Fruit fly (Drosophila melanogaster) whole organism, embryonic: ENCODE results near the gene CG42495.

Experiments used
- Ada2b ChIP-seq: fragments of 200-800 bp; sonication (Bioruptor generic); IDR thresholded peaks from 2 replicates; pipeline ENCODE4 v1.3.6; 2022; ENCODE audit warnings: missing biosample characterization, missing genetic modification characterization
- Antp ChIP-seq: fragments of 200-800 bp; sonication (Bioruptor generic); optimal IDR thresholded peaks from 3 replicates; lab custom pipeline; 2016; ENCODE audit warnings: missing biosample characterization, missing genetic modification characterization
- BtbVII ChIP-seq: fragments of 200-800 bp; sonication (Bioruptor generic); optimal IDR thresholded peaks from 3 replicates; lab custom pipeline; 2017; ENCODE audit warnings: missing biosample characterization, mild to moderate bottlenecking, missing genetic modification characterization
- CG10209 ChIP-seq: fragments of 200-800 bp; sonication (Bioruptor generic); optimal IDR thresholded peaks from 3 replicates; lab custom pipeline; 2017; ENCODE audit warnings: missing biosample characterization, mild to moderate bottlenecking, missing genetic modification characterization, missing genetic modification reagents
- CG1024 ChIP-seq: fragments of 200-800 bp; sonication (Bioruptor generic); IDR thresholded peaks from 2 replicates; pipeline ENCODE4 v1.3.6; 2022; ENCODE audit warnings: missing biosample characterization, missing genetic modification characterization
- CG10462 ChIP-seq: fragments of 200-800 bp; sonication (Bioruptor generic); optimal IDR thresholded peaks from 2 replicates; lab custom pipeline; 2016; ENCODE audit warnings: missing biosample characterization, missing genetic modification characterization
- CG10543 ChIP-seq: fragments of 200-800 bp; sonication (Bioruptor generic); optimal IDR thresholded peaks from 3 replicates; lab custom pipeline; 2017; ENCODE audit warnings: missing biosample characterization, mild to moderate bottlenecking, missing genetic modification characterization, moderate library complexity
- CG10654 ChIP-seq: fragments of 200-800 bp; sonication (Bioruptor generic); optimal IDR thresholded peaks from 2 replicates; lab custom pipeline; 2016; ENCODE audit warnings: missing biosample characterization, missing genetic modification characterization
- CG11504 ChIP-seq: fragments of 200-800 bp; sonication (Bioruptor generic); optimal IDR thresholded peaks from 3 replicates; lab custom pipeline; 2019; ENCODE audit warnings: missing biosample characterization, mild to moderate bottlenecking, missing genetic modification characterization, moderate library complexity
- CG11723 ChIP-seq: fragments of 200-800 bp; sonication (Bioruptor generic); optimal IDR thresholded peaks from 2 replicates; lab custom pipeline; 2017; ENCODE audit warnings: missing biosample characterization, mild to moderate bottlenecking, missing genetic modification characterization
- CG12299 ChIP-seq: fragments of 200-800 bp; sonication (Bioruptor generic); optimal IDR thresholded peaks from 2 replicates; lab custom pipeline; 2018; ENCODE audit warnings: missing biosample characterization, mild to moderate bottlenecking, missing genetic modification characterization
- CG1233 ChIP-seq: fragments of 200-800 bp; sonication (Bioruptor generic); optimal IDR thresholded peaks from 4 replicates; lab custom pipeline; 2018; ENCODE audit warnings: missing biosample characterization, mild to moderate bottlenecking, missing genetic modification characterization
- CG13287 ChIP-seq: fragments of 200-800 bp; sonication (Bioruptor generic); IDR thresholded peaks from 2 replicates; pipeline ENCODE4 v1.3.6; 2022; ENCODE audit warnings: missing biosample characterization, missing genetic modification characterization; ENCODE audit not compliant: partially characterized antibody
- CG15073 ChIP-seq: fragments of 200-800 bp; sonication (Bioruptor generic); optimal IDR thresholded peaks from 2 replicates; lab custom pipeline; 2016; ENCODE audit warnings: missing biosample characterization, missing genetic modification characterization
- CG2116 ChIP-seq: fragments of 200-800 bp; sonication (Bioruptor generic); optimal IDR thresholded peaks from 3 replicates; lab custom pipeline; 2018; ENCODE audit warnings: missing biosample characterization, mild to moderate bottlenecking, missing genetic modification characterization
- CG30020 ChIP-seq: fragments of 200-800 bp; optimal IDR thresholded peaks from 2 replicates; lab custom pipeline; 2019; ENCODE audit warnings: missing biosample characterization, mild to moderate bottlenecking, missing genetic modification characterization, moderate library complexity
- CG31224 ChIP-seq: fragments of 200-800 bp; sonication (Bioruptor generic); IDR thresholded peaks from 2 replicates; pipeline ENCODE4 v1.3.6; 2022; ENCODE audit warnings: missing biosample characterization, missing genetic modification characterization
- CG34376 ChIP-seq: fragments of 200-800 bp; sonication (Bioruptor generic); optimal IDR thresholded peaks from 2 replicates; lab custom pipeline; 2018; ENCODE audit warnings: missing biosample characterization, mild to moderate bottlenecking, missing genetic modification characterization
- CG4282 ChIP-seq: fragments of 200-800 bp; sonication (Bioruptor generic); optimal IDR thresholded peaks from 2 replicates; lab custom pipeline; 2016; ENCODE audit warnings: missing biosample characterization, missing genetic modification characterization
- CG9932 ChIP-seq: fragments of 200-800 bp; sonication (Bioruptor generic); IDR thresholded peaks from 2 replicates; pipeline ENCODE4 v1.3.6; 2022; ENCODE audit warnings: missing biosample characterization, missing genetic modification characterization
- Dad ChIP-seq: fragments of 200-800 bp; sonication (Bioruptor generic); optimal IDR thresholded peaks from 3 replicates; lab custom pipeline; 2016; ENCODE audit warnings: missing biosample characterization, missing genetic modification characterization
- Drgx ChIP-seq: fragments of 200-800 bp; sonication (Bioruptor generic); IDR thresholded peaks from 2 replicates; pipeline ENCODE4 v1.3.6; 2022; ENCODE audit warnings: missing biosample characterization, missing genetic modification characterization
- Elba2 ChIP-seq: fragments of 200-800 bp; sonication (Bioruptor generic); optimal IDR thresholded peaks from 3 replicates; lab custom pipeline; 2016; ENCODE audit warnings: missing biosample characterization, missing genetic modification characterization
- Fer3 ChIP-seq: fragments of 200-800 bp; sonication (Bioruptor generic); optimal IDR thresholded peaks from 2 replicates; lab custom pipeline; 2018; ENCODE audit warnings: missing biosample characterization, mild to moderate bottlenecking, missing genetic modification characterization, moderate library complexity
- HLH4C ChIP-seq: fragments of 200-800 bp; sonication (Bioruptor generic); IDR thresholded peaks from 3 replicates; pipeline ENCODE4 v1.3.6; 2022; ENCODE audit warnings: missing biosample characterization, missing genetic modification characterization; ENCODE audit not compliant: partially characterized antibody
- Lpt ChIP-seq: fragments of >200 bp; optimal IDR thresholded peaks from 2 replicates; lab custom pipeline; 2018; ENCODE audit warnings: missing biosample characterization, missing genetic modification characterization
- Meics ChIP-seq: fragments of 200-800 bp; sonication (Bioruptor generic); optimal IDR thresholded peaks from 2 replicates; lab custom pipeline; 2017; ENCODE audit warnings: missing biosample characterization, mild to moderate bottlenecking, missing genetic modification characterization
- Nf-YC ChIP-seq: fragments of 200-800 bp; optimal IDR thresholded peaks from 3 replicates; lab custom pipeline; 2019; ENCODE audit warnings: missing biosample characterization, mild to moderate bottlenecking, missing genetic modification characterization, moderate library complexity
- Opbp ChIP-seq: fragments of 200-800 bp; sonication (Bioruptor generic); IDR thresholded peaks from 3 replicates; pipeline ENCODE4 v1.3.6; 2022; ENCODE audit warnings: missing biosample characterization, missing genetic modification characterization; ENCODE audit not compliant: partially characterized antibody
- Optix ChIP-seq: fragments of 200-800 bp; sonication (Bioruptor generic); IDR thresholded peaks from 3 replicates; pipeline ENCODE4 v1.3.6; 2022; ENCODE audit warnings: missing biosample characterization, missing genetic modification characterization
- Poxn ChIP-seq: fragments of 200-800 bp; sonication (Bioruptor generic); IDR thresholded peaks from 2 replicates; pipeline ENCODE4 v1.3.6; 2022; ENCODE audit warnings: missing biosample characterization, missing genetic modification characterization
- Xrp1 ChIP-seq: fragments of 200-800 bp; sonication (Bioruptor generic); IDR thresholded peaks from 2 replicates; pipeline ENCODE4 v1.3.6; 2022; ENCODE audit warnings: missing biosample characterization, missing genetic modification characterization
- ab ChIP-seq: fragments of 200-800 bp; sonication (Bioruptor generic); optimal IDR thresholded peaks from 2 replicates; lab custom pipeline; 2016; ENCODE audit warnings: missing biosample characterization, missing genetic modification characterization
- corto ChIP-seq: fragments of 200-800 bp; sonication (Bioruptor generic); optimal IDR thresholded peaks from 2 replicates; lab custom pipeline; 2016; ENCODE audit warnings: missing biosample characterization, mild to moderate bottlenecking, missing genetic modification characterization, moderate library complexity
- eve ChIP-seq, 2 experiments: fragments of >200 bp; optimal IDR thresholded peaks; 2 replicates each; lab custom pipeline; 2017; ENCODE audit warnings: missing biosample characterization in 2 of 2, missing genetic modification characterization in 2 of 2
- fd64A ChIP-seq: fragments of 200-800 bp; sonication (Bioruptor generic); optimal IDR thresholded peaks from 3 replicates; lab custom pipeline; 2018; ENCODE audit warnings: missing biosample characterization, mild to moderate bottlenecking, missing genetic modification characterization
- fd96Cb ChIP-seq: fragments of 200-800 bp; sonication (Bioruptor generic); optimal IDR thresholded peaks from 2 replicates; lab custom pipeline; 2018; ENCODE audit warnings: missing biosample characterization, mild to moderate bottlenecking, missing genetic modification characterization, moderate library complexity
- gem ChIP-seq: fragments of 200-800 bp; sonication (Bioruptor generic); optimal IDR thresholded peaks from 2 replicates; lab custom pipeline; 2019; ENCODE audit warnings: missing biosample characterization, mild to moderate bottlenecking, missing genetic modification characterization, moderate library complexity
- hb ChIP-seq: fragments of 200-800 bp; sonication (Bioruptor generic); IDR thresholded peaks from 3 replicates; pipeline ENCODE4 v1.3.6; 2022; ENCODE audit warnings: missing biosample characterization, missing genetic modification characterization; ENCODE audit not compliant: partially characterized antibody
- lilli ChIP-seq: fragments of 200-800 bp; sonication (Bioruptor generic); optimal IDR thresholded peaks from 3 replicates; lab custom pipeline; 2016; ENCODE audit warnings: missing biosample characterization, missing genetic modification characterization
- lmd ChIP-seq: fragments of 200-800 bp; sonication (Bioruptor generic); IDR thresholded peaks from 2 replicates; pipeline ENCODE4 v1.3.6; 2022; ENCODE audit warnings: missing biosample characterization, missing genetic modification characterization
- oc ChIP-seq: fragments of 200-800 bp; sonication (Bioruptor generic); optimal IDR thresholded peaks from 2 replicates; lab custom pipeline; 2018; ENCODE audit warnings: missing biosample characterization, mild to moderate bottlenecking, missing genetic modification characterization, moderate library complexity
- p53 ChIP-seq: fragments of 200-800 bp; sonication (Bioruptor generic); optimal IDR thresholded peaks from 2 replicates; lab custom pipeline; 2016; ENCODE audit warnings: missing biosample characterization, missing genetic modification characterization
- pros ChIP-seq: fragments of 200-800 bp; sonication (Bioruptor generic); optimal IDR thresholded peaks from 3 replicates; lab custom pipeline; 2019; ENCODE audit warnings: missing biosample characterization, mild to moderate bottlenecking, missing genetic modification characterization, moderate library complexity
- repo ChIP-seq: fragments of 200-800 bp; sonication (Bioruptor generic); optimal IDR thresholded peaks from 2 replicates; lab custom pipeline; 2016; ENCODE audit warnings: missing biosample characterization, missing genetic modification characterization
- sisA ChIP-seq: fragments of 200-800 bp; sonication (Bioruptor generic); IDR thresholded peaks from 2 replicates; pipeline ENCODE4 v1.3.6; 2022; ENCODE audit warnings: missing biosample characterization, missing genetic modification characterization
- sna ChIP-seq: fragments of 200-800 bp; sonication (Bioruptor generic); IDR thresholded peaks from 2 replicates; pipeline ENCODE4 v1.3.6; 2022; ENCODE audit warnings: missing biosample characterization, missing genetic modification characterization; ENCODE audit not compliant: partially characterized antibody
- tll ChIP-seq, 2 experiments: fragments of 200-800 bp in 1 of 2; fragments of >200 bp in 1 of 2; sonication (Bioruptor generic) in 1 of 2; optimal IDR thresholded peaks; 2 replicates each; lab custom pipeline; 2017 to 2019; ENCODE audit warnings: missing biosample characterization in 2 of 2, missing genetic modification characterization in 2 of 2, mild to moderate bottlenecking in 1 of 2, moderate library complexity in 1 of 2
- ttk ChIP-seq: fragments of 200-800 bp; sonication (Bioruptor generic); IDR thresholded peaks from 2 replicates; pipeline ENCODE4 v2.1.2; 2022; ENCODE audit warnings: missing biosample characterization, missing genetic modification characterization
- wor ChIP-seq: fragments of 200-800 bp; sonication (Bioruptor generic); IDR thresholded peaks from 2 replicates; pipeline ENCODE4 v1.3.6; 2022; ENCODE audit warnings: missing biosample characterization, missing genetic modification characterization

The CG42495 gene

DNA sequence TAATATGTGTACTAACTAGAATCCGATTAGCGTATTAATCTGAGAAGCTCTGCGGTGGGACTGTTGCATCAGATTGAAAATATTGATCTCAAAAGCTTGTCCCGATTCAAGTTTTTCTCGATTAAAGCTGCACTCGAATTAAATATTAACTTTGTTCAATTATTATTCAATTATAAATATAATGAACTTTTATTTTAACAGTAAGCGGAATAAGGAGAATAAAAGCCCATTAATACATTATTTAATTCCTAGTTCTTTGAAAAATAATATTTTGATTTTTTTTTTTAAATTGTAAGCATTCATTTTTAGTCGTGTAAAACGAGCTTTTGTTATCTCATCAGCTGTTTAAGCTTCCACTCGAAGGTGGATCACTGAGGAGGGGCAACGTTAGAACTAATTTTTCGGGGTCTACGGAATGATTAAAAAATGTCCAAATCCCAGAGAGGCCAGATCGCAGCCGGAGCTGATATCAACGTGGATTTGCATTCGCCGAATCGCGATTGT, 8.3 kb downstream of the CG42495 start, which contains the start of the genes GNBP2 and GNBP1 (continued):
- peak; percentile 4 for TF ChIP-seq CG10209 (GFP tag; lab: Kevin White, UChicago)
- no peak for TF ChIP-seq p53 (GFP tag; lab: Kevin White, UChicago)
- TF ChIP-seq Drgx (GFP tag; lab: Robert Waterston, UW): peak; percentile 95
- TF ChIP-seq CG15073: no peak
- peak; percentile 2 for TF ChIP-seq BtbVII
- TF ChIP-seq ab (GFP tag; lab: Kevin White, UChicago): no peak
- TF ChIP-seq CG10462 (GFP tag; lab: Kevin White, UChicago): peak; percentile 12
- no peak for TF ChIP-seq CG1024 (GFP tag; lab: Robert Waterston, UW)
- peak; percentile 75 for TF ChIP-seq Fer3 (tag; lab: Kevin White, UChicago)
- no peak for TF ChIP-seq CG4282 (GFP tag; lab: Kevin White, UChicago)
- no peak for TF ChIP-seq pros
- TF ChIP-seq eve (GFP tag; optimal IDR thresholded peaks at IDR 0.05; lab: Kevin White, UChicago): no peak
- no peak for TF ChIP-seq lilli (GFP tag; lab: Kevin White, UChicago)
- no peak for TF ChIP-seq wor (GFP tag; lab: Robert Waterston, UW)
- no peak for TF ChIP-seq tll (GFP tag; optimal IDR thresholded peaks at IDR 0.05; lab: Kevin White, UChicago)
- no peak for TF ChIP-seq oc (tag; lab: Kevin White, UChicago)
- no peak for TF ChIP-seq sisA
- TF ChIP-seq CG12299 (tag; lab: Kevin White, UChicago): peak; percentile 44
- no peak for TF ChIP-seq HLH4C (GFP tag; lab: Robert Waterston, UW)
- TF ChIP-seq Meics (GFP tag; lab: Kevin White, UChicago): peak; percentile 75
- no peak for TF ChIP-seq Nf-YC
- peak; percentile 81 for TF ChIP-seq CG11504 (tag; lab: Kevin White, UChicago)
- TF ChIP-seq ttk (GFP tag; lab: Robert Waterston, UW): peak; percentile 46; the same call in 1 of the 2 replicates
- TF ChIP-seq fd96Cb (tag; lab: Kevin White, UChicago): peak; percentile 56
- no peak for TF ChIP-seq Elba2 (GFP tag; lab: Kevin White, UChicago)
- no peak for TF ChIP-seq fd64A (GFP tag; lab: Kevin White, UChicago)
- TF ChIP-seq repo (GFP tag; lab: Kevin White, UChicago): no peak
- peak; percentile 83 for TF ChIP-seq gem
- TF ChIP-seq Ada2b (GFP tag; lab: Robert Waterston, UW): peak; percentile 50; the same call in 1 of the 2 replicates
- no peak for TF ChIP-seq CG11723 (GFP tag; lab: Kevin White, UChicago)
- no peak for TF ChIP-seq CG13287 (GFP tag; lab: Robert Waterston, UW)
- TF ChIP-seq Optix (GFP tag; lab: Robert Waterston, UW): no peak
- peak; percentile 13 for TF ChIP-seq corto (GFP tag; lab: Kevin White, UChicago)
- TF ChIP-seq CG9932 (GFP tag; lab: Robert Waterston, UW): peak; percentile 43; the same call in 1 of the 2 replicates
- TF ChIP-seq sna (GFP tag; lab: Robert Waterston, UW): no peak
- no peak for TF ChIP-seq Dad (GFP tag; lab: Kevin White, UChicago)
- peak; percentile 0 for TF ChIP-seq CG2116
- TF ChIP-seq CG34376 (GFP tag; lab: Kevin White, UChicago): peak; percentile 82
- TF ChIP-seq Opbp (GFP tag; lab: Robert Waterston, UW): no peak
- TF ChIP-seq CG1233 (GFP tag; lab: Kevin White, UChicago): peak; percentile 16
- TF ChIP-seq CG31224 (GFP tag; lab: Robert Waterston, UW): no peak
- TF ChIP-seq CG10543 (GFP tag; lab: Kevin White, UChicago): no peak
- no peak for TF ChIP-seq CG30020
- TF ChIP-seq Poxn: no peak
- peak; percentile 59; the same call in 1 of the 2 replicates for TF ChIP-seq Xrp1
- TF ChIP-seq lmd (GFP tag; lab: Robert Waterston, UW): peak; percentile 70
- no peak for TF ChIP-seq Antp (GFP tag; lab: Kevin White, UChicago)
- TF ChIP-seq hb (GFP tag; lab: Robert Waterston, UW): no peak
- no peak for TF ChIP-seq Lpt (GFP tag; lab: Kevin White, UChicago)
- peak; percentile 17 for TF ChIP-seq CG10654 (GFP tag; lab: Kevin White, UChicago)
